Worm (Caenorhabditis elegans) whole organism, L2 larva: Measurements from ENCODE around the gene lgc-28.
A peak's percentile ranks its signal among the peaks of the same experiment; 100 is the strongest.

Experiments used
- C34F6.9 ChIP-seq: fragments of 150-350 bp; optimal IDR thresholded peaks from 2 replicates; lab custom pipeline; 2014; ENCODE audit warnings: missing biosample characterization, missing genetic modification characterization
- F13H6.1 ChIP-seq: sonication (generic microtip); optimal IDR thresholded peaks from 2 replicates; lab custom pipeline; 2016; ENCODE audit warnings: missing genetic modification characterization, missing compliant biosample characterization
- R02D3.7 ChIP-seq: fragments of 150-350 bp; optimal IDR thresholded peaks from 2 replicates; lab custom pipeline; 2014; ENCODE audit warnings: missing biosample characterization, missing genetic modification characterization
- Y55F3AM.14 ChIP-seq: fragments of 200-800 bp; sonication (Bioruptor generic); optimal IDR thresholded peaks from 2 replicates; lab custom pipeline; 2018; ENCODE audit warnings: mild to moderate bottlenecking, missing genetic modification characterization, missing compliant biosample characterization
- alr-1 ChIP-seq: fragments of 150-350 bp; optimal IDR thresholded peaks from 2 replicates; lab custom pipeline; 2014; ENCODE audit warnings: missing biosample characterization, missing genetic modification characterization
- aly-2 ChIP-seq: fragments of 150-350 bp; optimal IDR thresholded peaks from 2 replicates; lab custom pipeline; 2014; ENCODE audit warnings: missing biosample characterization, missing genetic modification characterization
- ama-1 ChIP-seq: fragments of 150-350 bp; optimal IDR thresholded peaks from 2 replicates; lab custom pipeline; 2018; ENCODE audit warnings: inconsistent platforms
- ceh-16 ChIP-seq: fragments of 150-350 bp; optimal IDR thresholded peaks from 2 replicates; lab custom pipeline; 2014; ENCODE audit warnings: missing biosample characterization, missing genetic modification characterization
- ceh-82 ChIP-seq: fragments of 150-350 bp; optimal IDR thresholded peaks from 2 replicates; lab custom pipeline; 2014; ENCODE audit warnings: missing biosample characterization, missing genetic modification characterization
- crh-2 ChIP-seq: sonication (generic microtip); optimal IDR thresholded peaks from 2 replicates; lab custom pipeline; 2017; ENCODE audit warnings: missing biosample characterization, missing genetic modification characterization
- dmd-4 ChIP-seq: sonication (generic microtip); optimal IDR thresholded peaks from 2 replicates; lab custom pipeline; 2017; ENCODE audit warnings: missing biosample characterization, missing genetic modification characterization
- elt-1 ChIP-seq: fragments of 150-350 bp; optimal IDR thresholded peaks from 2 replicates; lab custom pipeline; 2014; ENCODE audit warnings: missing biosample characterization, missing genetic modification characterization
- elt-3 ChIP-seq: sonication (generic microtip); optimal IDR thresholded peaks from 2 replicates; lab custom pipeline; 2017; ENCODE audit warnings: missing biosample characterization, missing genetic modification characterization
- fos-1 ChIP-seq: fragments of 150-350 bp; optimal IDR thresholded peaks from 2 replicates; lab custom pipeline; 2014; ENCODE audit warnings: missing biosample characterization, missing genetic modification characterization
- gmeb-1 ChIP-seq: fragments of 150-350 bp; optimal IDR thresholded peaks from 2 replicates; lab custom pipeline; 2014; ENCODE audit warnings: missing biosample characterization, missing genetic modification characterization
- lin-11 ChIP-seq: fragments of 150-350 bp; sonication (generic microtip); optimal IDR thresholded peaks from 2 replicates; lab custom pipeline; 2014; ENCODE audit warnings: missing biosample characterization, missing genetic modification characterization, inconsistent platforms, mixed read lengths
- lin-13 ChIP-seq: fragments of 150-350 bp; optimal IDR thresholded peaks from 2 replicates; lab custom pipeline; 2014; ENCODE audit warnings: missing biosample characterization, missing genetic modification reagents, missing genetic modification characterization
- lsy-2 ChIP-seq, 2 experiments: fragments of 150-350 bp in 1 of 2; sonication (generic microtip) in 1 of 2; optimal IDR thresholded peaks; 2 replicates each; lab custom pipeline; 2014 to 2017; ENCODE audit warnings: missing biosample characterization in 2 of 2, missing genetic modification characterization in 2 of 2
- mab-5 ChIP-seq: fragments of 150-350 bp; optimal IDR thresholded peaks from 2 replicates; lab custom pipeline; 2014; ENCODE audit warnings: missing biosample characterization, missing genetic modification characterization
- mbf-1 ChIP-seq: sonication (generic microtip); optimal IDR thresholded peaks from 2 replicates; lab custom pipeline; 2017; ENCODE audit warnings: missing biosample characterization, missing genetic modification characterization
- nhr-10 ChIP-seq: sonication (generic microtip); optimal IDR thresholded peaks from 2 replicates; lab custom pipeline; 2017; ENCODE audit warnings: missing biosample characterization, missing genetic modification characterization
- nhr-129 ChIP-seq: fragments of 150-350 bp; optimal IDR thresholded peaks from 2 replicates; lab custom pipeline; 2014; ENCODE audit warnings: missing biosample characterization, missing genetic modification characterization
- nhr-21 ChIP-seq: fragments of 150-350 bp; optimal IDR thresholded peaks from 2 replicates; lab custom pipeline; 2014; ENCODE audit warnings: missing biosample characterization, missing genetic modification characterization
- nhr-23 ChIP-seq: fragments of 150-350 bp; optimal IDR thresholded peaks from 2 replicates; lab custom pipeline; 2014; ENCODE audit warnings: missing biosample characterization, missing genetic modification reagents, missing genetic modification characterization
- nhr-25 ChIP-seq: fragments of 150-350 bp; sonication (generic microtip); optimal IDR thresholded peaks from 3 replicates; lab custom pipeline; 2014; ENCODE audit warnings: missing biosample characterization, missing genetic modification characterization
- nhr-6 ChIP-seq: fragments of 150-350 bp; optimal IDR thresholded peaks from 2 replicates; lab custom pipeline; 2014; ENCODE audit warnings: missing biosample characterization, missing genetic modification characterization
- nhr-77 ChIP-seq: fragments of 150-350 bp; optimal IDR thresholded peaks from 2 replicates; lab custom pipeline; 2014; ENCODE audit warnings: missing biosample characterization, missing genetic modification characterization
- peb-1 ChIP-seq: fragments of 150-350 bp; optimal IDR thresholded peaks from 2 replicates; lab custom pipeline; 2014; ENCODE audit warnings: missing biosample characterization, missing genetic modification characterization
- skn-1 ChIP-seq: sonication (generic microtip); optimal IDR thresholded peaks from 2 replicates; lab custom pipeline; 2017; ENCODE audit warnings: missing biosample characterization, missing genetic modification characterization
- sma-9 ChIP-seq, 2 experiments: fragments of 150-350 bp in 1 of 2; sonication (generic microtip) in 1 of 2; optimal IDR thresholded peaks; 2 replicates each; lab custom pipeline; 2014 to 2016; ENCODE audit warnings: missing genetic modification characterization in 2 of 2, mild to moderate bottlenecking in 1 of 2, missing biosample characterization in 1 of 2, missing compliant biosample characterization in 1 of 2, missing genetic modification reagents in 1 of 2, moderate library complexity in 1 of 2
- snpc-4 ChIP-seq: fragments of 150-350 bp; optimal IDR thresholded peaks from 2 replicates; lab custom pipeline; 2014; ENCODE audit warnings: missing biosample characterization, missing genetic modification characterization
- unc-39 ChIP-seq: fragments of 150-350 bp; optimal IDR thresholded peaks from 2 replicates; lab custom pipeline; 2014; ENCODE audit warnings: missing biosample characterization, missing genetic modification characterization
- unc-55 ChIP-seq: fragments of 150-350 bp; sonication (generic microtip); optimal IDR thresholded peaks from 3 replicates; lab custom pipeline; 2014; ENCODE audit warnings: missing biosample characterization, missing genetic modification reagents, missing genetic modification characterization
- zag-1 ChIP-seq: fragments of 150-350 bp; optimal IDR thresholded peaks from 2 replicates; lab custom pipeline; 2014; ENCODE audit warnings: missing biosample characterization, missing genetic modification characterization
- ztf-1 ChIP-seq: fragments of 200-800 bp; sonication (Bioruptor generic); conservative IDR thresholded peaks from 2 replicates; pipeline ENCODE4 v1.3.6; 2022; ENCODE audit warnings: missing genetic modification characterization, missing compliant biosample characterization
- ztf-11 ChIP-seq: sonication (generic microtip); optimal IDR thresholded peaks from 2 replicates; lab custom pipeline; 2017; ENCODE audit warnings: missing biosample characterization, missing genetic modification characterization
- ztf-4 ChIP-seq: fragments of 150-350 bp; optimal IDR thresholded peaks from 2 replicates; lab custom pipeline; 2014; ENCODE audit warnings: missing biosample characterization, missing genetic modification characterization

lgc-28 gene

DNA sequence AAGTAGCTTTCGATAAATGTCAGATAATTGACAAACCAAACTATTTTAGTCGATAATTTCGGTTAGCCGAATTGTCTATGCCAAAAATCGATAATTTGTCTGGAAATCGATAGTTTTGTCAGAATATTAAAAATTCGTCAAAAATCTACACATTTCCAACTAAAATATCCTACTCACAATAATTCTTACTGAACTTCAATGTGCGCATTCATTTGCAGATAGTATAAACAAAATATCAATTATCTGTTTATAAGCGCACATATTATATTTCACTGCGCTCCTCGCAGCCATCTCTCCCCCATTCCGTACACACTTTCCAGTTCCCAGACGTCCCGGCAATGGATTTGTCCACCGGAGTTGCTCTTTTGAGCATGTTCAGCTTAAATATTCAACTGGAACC, at the start of gene lgc-28:
Gene lgc-28, plus strand, starts transcription at position 301 of the 400 bp plus-strand sequence.
- no peak for TF ChIP-seq ceh-16 (tag; lab: Kevin White, UChicago)
- TF ChIP-seq nhr-23 (tag; lab: Kevin White, UChicago), result no peak
- no peak for TF ChIP-seq ztf-11 (tag; lab: Kevin White, UChicago)
- TF ChIP-seq dmd-4, result no peak
- TF ChIP-seq skn-1 (tag; lab: Kevin White, UChicago), result no peak
- no peak for TF ChIP-seq nhr-21 (tag; lab: Kevin White, UChicago)
- no peak for TF ChIP-seq snpc-4
- TF ChIP-seq peb-1 (tag; lab: Kevin White, UChicago), result no peak
- no peak for TF ChIP-seq F13H6.1
- TF ChIP-seq nhr-10 (tag; lab: Kevin White, UChicago), result no peak
- TF ChIP-seq ztf-4 (tag; lab: Kevin White, UChicago), result no peak
- TF ChIP-seq nhr-6 (tag; lab: Kevin White, UChicago), result no peak
- no peak for TF ChIP-seq ztf-1 (GFP tag; lab: Robert Waterston, UW)
- TF ChIP-seq R02D3.7 (tag; lab: Kevin White, UChicago), result no peak
- no peak for TF ChIP-seq unc-55 (GFP tag; lab: Kevin White, UChicago)
- no peak for TF ChIP-seq C34F6.9
- TF ChIP-seq crh-2 (tag; lab: Kevin White, UChicago), result no peak
- no peak for TF ChIP-seq lin-13 (GFP tag; lab: Kevin White, UChicago)
- TF ChIP-seq lin-11, result no peak
- TF ChIP-seq elt-3 (tag; lab: Kevin White, UChicago), result no peak

- TF ChIP-seq mbf-1 (tag; lab: Kevin White, UChicago) (no peak), nhr-25 (tag; lab: Kevin White, UChicago) (no peak), unc-39 (tag; lab: Kevin White, UChicago) (no peak), dmd-4 (no peak)
Observed at ce11 chrII:2578216-2578615, 46.7 kb upstream of the lgc-28 start.

DNA sequence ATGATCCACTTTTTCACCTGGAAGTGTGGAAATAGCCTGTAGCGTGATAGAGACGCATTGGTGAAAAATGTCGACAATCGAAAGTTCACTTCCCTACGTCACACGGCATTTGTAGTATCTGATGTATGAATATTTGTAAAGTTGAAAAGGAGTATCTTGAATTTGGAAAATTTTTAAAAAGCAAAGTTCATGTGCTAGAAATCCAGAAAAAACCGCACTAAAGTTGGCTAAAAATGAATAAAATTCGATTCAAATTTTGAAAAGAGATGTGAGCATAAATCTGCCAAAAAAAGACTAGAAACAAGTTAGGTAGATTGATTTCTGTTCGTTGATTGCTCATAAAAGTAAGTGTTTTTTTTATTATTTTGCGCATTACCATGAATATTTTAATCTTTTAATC, 41.8 kb upstream of the lgc-28 start, which contains the start of gene sri-74:
Gene sri-74, minus strand, starts transcription at position 101 of the 400 bp plus-strand sequence.
- no peak for TF ChIP-seq ama-1 (lab: Kevin White, UChicago)
- TF ChIP-seq nhr-129 (tag; lab: Kevin White, UChicago), result no peak
- no peak for TF ChIP-seq unc-55 (GFP tag; lab: Kevin White, UChicago)
- no peak for TF ChIP-seq ceh-16 (tag; lab: Kevin White, UChicago)
- TF ChIP-seq lsy-2 (tag; optimal IDR thresholded peaks at IDR 0.05; lab: Kevin White, UChicago), result no peak
- no peak for TF ChIP-seq elt-1 (tag; lab: Kevin White, UChicago)
- no peak for TF ChIP-seq skn-1 (tag; lab: Kevin White, UChicago)
- no peak for TF ChIP-seq lin-13 (GFP tag; lab: Kevin White, UChicago)
- TF ChIP-seq nhr-77, result no peak
- TF ChIP-seq mab-5 (tag; lab: Kevin White, UChicago), result no peak
- no peak for TF ChIP-seq nhr-6 (tag; lab: Kevin White, UChicago)
- TF ChIP-seq C34F6.9, result no peak
- no peak for TF ChIP-seq ztf-11 (tag; lab: Kevin White, UChicago)
- no peak for TF ChIP-seq crh-2 (tag; lab: Kevin White, UChicago)
- TF ChIP-seq ztf-4 (tag; lab: Kevin White, UChicago), result no peak
- TF ChIP-seq Y55F3AM.14 (GFP tag; lab: Kevin White, UChicago), result no peak

- no peak for TF ChIP-seq aly-2
- TF ChIP-seq alr-1 (tag; lab: Kevin White, UChicago), result no peak
- no peak for TF ChIP-seq ztf-1 (GFP tag; lab: Robert Waterston, UW)
- TF ChIP-seq nhr-77, result no peak
- no peak for TF ChIP-seq snpc-4
- no peak for TF ChIP-seq nhr-23 (tag; lab: Kevin White, UChicago)
- TF ChIP-seq dmd-4, result no peak
- TF ChIP-seq ceh-82 (tag; lab: Kevin White, UChicago), result no peak
- TF ChIP-seq, all 48 proteins: peak for 0
Observed at ce11 chrII:2585493-2585892, 39.4 kb upstream of the lgc-28 start, which contains the start of gene sri-36. TSS of gene sri-36 (minus strand) at chrII:2585593.

ce11 chrII:2586861-2587554, 37.9 kb upstream of the lgc-28 start, which contains the start of the genes F33H12.7 and sri-39:
TSS of gene F33H12.7 (minus strand) at chrII:2586911.
TSS of gene sri-39 (plus strand) at chrII:2587504.
- TF ChIP-seq crh-2 (tag; lab: Kevin White, UChicago) (peak; percentile 47), gmeb-1 (tag; lab: Kevin White, UChicago) (peak; percentile 3), sma-9 (GFP tag; optimal IDR thresholded peaks at IDR 0.05; lab: Kevin White, UChicago) (peak; percentile 42), sma-9 (tag; optimal IDR thresholded peaks at IDR 0.05; lab: Kevin White, UChicago) (no peak), mab-5 (tag; lab: Kevin White, UChicago) (no peak), ama-1 (lab: Kevin White, UChicago) (no peak), elt-1 (tag; lab: Kevin White, UChicago) (no peak), zag-1 (no peak), mbf-1 (tag; lab: Kevin White, UChicago) (no peak), nhr-21 (tag; lab: Kevin White, UChicago) (no peak), fos-1 (tag; lab: Kevin White, UChicago) (peak; percentile 89)
